Fruit fly (Drosophila melanogaster) whole organism, embryonic: Measurements from ENCODE around the gene Vps4.

Source experiments
- Ada2b ChIP-seq: fragments of 200-800 bp; sonication (Bioruptor generic); IDR thresholded peaks from 2 replicates; pipeline ENCODE4 v1.3.6; 2022; ENCODE audit warnings: missing biosample characterization, missing genetic modification characterization
- CG10321 ChIP-seq: fragments of 200-800 bp; sonication (Bioruptor generic); IDR thresholded peaks from 2 replicates; pipeline ENCODE4 v1.3.6; 2022; ENCODE audit warnings: missing biosample characterization, missing genetic modification characterization
- CG11085 ChIP-seq: fragments of 200-800 bp; sonication (Bioruptor generic); IDR thresholded peaks from 2 replicates; pipeline ENCODE4 v1.3.6; 2022; ENCODE audit warnings: missing biosample characterization, missing genetic modification characterization
- CG11456 ChIP-seq: fragments of 200-800 bp; sonication (Bioruptor generic); IDR thresholded peaks from 3 replicates; pipeline ENCODE4 v1.3.6; 2022; ENCODE audit warnings: missing biosample characterization, missing genetic modification characterization
- CG14860 ChIP-seq: fragments of 200-800 bp; sonication (Bioruptor generic); IDR thresholded peaks from 3 replicates; pipeline ENCODE4 v1.3.6; 2022; ENCODE audit warnings: missing biosample characterization, missing genetic modification characterization; ENCODE audit not compliant: partially characterized antibody
- CG1603 ChIP-seq: fragments of 200-800 bp; sonication (Bioruptor generic); optimal IDR thresholded peaks from 2 replicates; lab custom pipeline; 2019; ENCODE audit warnings: missing biosample characterization, mild to moderate bottlenecking, missing genetic modification characterization, moderate library complexity
- CG17359 ChIP-seq: fragments of 200-800 bp; sonication (Bioruptor generic); optimal IDR thresholded peaks from 3 replicates; lab custom pipeline; 2018; ENCODE audit warnings: missing biosample characterization, mild to moderate bottlenecking, missing genetic modification characterization, moderate library complexity
- CG18764 ChIP-seq: fragments of 200-800 bp; sonication (Bioruptor generic); optimal IDR thresholded peaks from 3 replicates; lab custom pipeline; 2016; ENCODE audit warnings: missing biosample characterization, missing genetic modification characterization
- CG2202 ChIP-seq: fragments of 200-800 bp; sonication (Bioruptor generic); optimal IDR thresholded peaks from 2 replicates; lab custom pipeline; 2018; ENCODE audit warnings: missing biosample characterization, mild to moderate bottlenecking, missing genetic modification characterization
- CG2678 ChIP-seq: fragments of 200-800 bp; sonication (Bioruptor generic); optimal IDR thresholded peaks from 3 replicates; lab custom pipeline; 2019; ENCODE audit warnings: missing biosample characterization, mild to moderate bottlenecking, missing genetic modification characterization, moderate library complexity
- CG30431 ChIP-seq: fragments of 200-800 bp; sonication (Bioruptor generic); optimal IDR thresholded peaks from 2 replicates; lab custom pipeline; 2017; ENCODE audit warnings: missing biosample characterization, missing genetic modification characterization
- CG33213 ChIP-seq: fragments of 200-800 bp; sonication (Bioruptor generic); optimal IDR thresholded peaks from 3 replicates; lab custom pipeline; 2016; ENCODE audit warnings: missing biosample characterization, missing genetic modification characterization
- CG3995 ChIP-seq: fragments of 200-800 bp; sonication (Bioruptor generic); optimal IDR thresholded peaks from 3 replicates; lab custom pipeline; 2016; ENCODE audit warnings: missing biosample characterization, missing genetic modification characterization
- CG4404 ChIP-seq: fragments of 200-800 bp; sonication (Bioruptor generic); IDR thresholded peaks from 2 replicates; pipeline ENCODE4 v1.3.6; 2022; ENCODE audit warnings: missing biosample characterization, missing genetic modification characterization
- CG4424 ChIP-seq: fragments of 200-800 bp; sonication (Bioruptor generic); optimal IDR thresholded peaks from 3 replicates; lab custom pipeline; 2016; ENCODE audit warnings: missing biosample characterization, missing genetic modification characterization
- CG6175 ChIP-seq: fragments of 200-800 bp; sonication (Bioruptor generic); IDR thresholded peaks from 3 replicates; pipeline ENCODE4 v1.3.6; 2022; ENCODE audit warnings: missing biosample characterization, missing genetic modification characterization
- CG6272 ChIP-seq: fragments of 200-800 bp; sonication (Bioruptor generic); IDR thresholded peaks from 2 replicates; pipeline ENCODE4 v1.3.6; 2022; ENCODE audit warnings: missing biosample characterization, missing genetic modification characterization
- CG7786 ChIP-seq: fragments of 200-800 bp; sonication (Bioruptor generic); optimal IDR thresholded peaks from 2 replicates; lab custom pipeline; 2016; ENCODE audit warnings: missing biosample characterization, missing genetic modification characterization
- CG7928 ChIP-seq: fragments of 200-800 bp; sonication (Bioruptor generic); optimal IDR thresholded peaks from 2 replicates; lab custom pipeline; 2017; ENCODE audit warnings: missing biosample characterization, mild to moderate bottlenecking, missing genetic modification characterization
- CoRest ChIP-seq: fragments of 200-800 bp; sonication (Bioruptor generic); optimal IDR thresholded peaks from 3 replicates; lab custom pipeline; 2018; ENCODE audit warnings: missing biosample characterization, mild to moderate bottlenecking, missing genetic modification characterization, moderate library complexity
- Deaf1 ChIP-seq: fragments of 200-800 bp; optimal IDR thresholded peaks from 3 replicates; lab custom pipeline; 2019; ENCODE audit warnings: missing biosample characterization, mild to moderate bottlenecking, missing genetic modification characterization, moderate library complexity
- Dip3 ChIP-seq: fragments of 200-800 bp; sonication (Bioruptor generic); optimal IDR thresholded peaks from 3 replicates; lab custom pipeline; 2016; ENCODE audit warnings: missing biosample characterization, missing genetic modification characterization
- Drgx ChIP-seq: fragments of 200-800 bp; sonication (Bioruptor generic); IDR thresholded peaks from 2 replicates; pipeline ENCODE4 v1.3.6; 2022; ENCODE audit warnings: missing biosample characterization, missing genetic modification characterization
- E2f1 ChIP-seq: fragments of 200-800 bp; sonication (Bioruptor generic); IDR thresholded peaks from 2 replicates; pipeline ENCODE4 v1.3.6; 2022; ENCODE audit warnings: missing biosample characterization, missing genetic modification characterization
- HHEX ChIP-seq: fragments of 200-800 bp; sonication (Bioruptor generic); optimal IDR thresholded peaks from 3 replicates; lab custom pipeline; 2017; ENCODE audit warnings: missing biosample characterization, mild to moderate bottlenecking, missing genetic modification characterization, missing genetic modification reagents
- MBD-R2 ChIP-seq: fragments of 200-800 bp; sonication (Bioruptor generic); IDR thresholded peaks from 2 replicates; pipeline ENCODE4 v1.3.6; 2022; ENCODE audit warnings: missing biosample characterization, missing genetic modification characterization
- Meics ChIP-seq: fragments of 200-800 bp; sonication (Bioruptor generic); optimal IDR thresholded peaks from 2 replicates; lab custom pipeline; 2017; ENCODE audit warnings: missing biosample characterization, mild to moderate bottlenecking, missing genetic modification characterization
- NFAT ChIP-seq: fragments of 200-800 bp; sonication (Bioruptor generic); IDR thresholded peaks from 2 replicates; pipeline ENCODE4 v1.3.6; 2022; ENCODE audit warnings: missing biosample characterization, missing genetic modification characterization
- Pdp1 ChIP-seq, 2 experiments: fragments of 200-800 bp; sonication (Bioruptor generic); optimal IDR thresholded peaks; 3 replicates each; lab custom pipeline; 2016; ENCODE audit warnings: missing biosample characterization in 2 of 2, missing genetic modification characterization in 2 of 2, mild to moderate bottlenecking in 1 of 2, moderate library complexity in 1 of 2
- Rx ChIP-seq: fragments of 200-800 bp; sonication (Bioruptor generic); IDR thresholded peaks from 2 replicates; pipeline ENCODE4 v1.3.6; 2022; ENCODE audit warnings: missing biosample characterization, missing genetic modification characterization
- Sox102F ChIP-seq: fragments of 200-800 bp; sonication (Bioruptor generic); optimal IDR thresholded peaks from 2 replicates; lab custom pipeline; 2018; ENCODE audit warnings: missing biosample characterization, mild to moderate bottlenecking, missing genetic modification characterization, moderate library complexity
- ab ChIP-seq: fragments of 200-800 bp; sonication (Bioruptor generic); optimal IDR thresholded peaks from 2 replicates; lab custom pipeline; 2016; ENCODE audit warnings: missing biosample characterization, missing genetic modification characterization
- amos ChIP-seq: fragments of 200-800 bp; sonication (Bioruptor generic); IDR thresholded peaks from 2 replicates; pipeline ENCODE4 v1.3.6; 2022; ENCODE audit warnings: missing biosample characterization, missing genetic modification characterization; ENCODE audit not compliant: partially characterized antibody
- cad ChIP-seq: fragments of >200 bp; optimal IDR thresholded peaks from 2 replicates; lab custom pipeline; 2017; ENCODE audit warnings: missing biosample characterization, missing genetic modification characterization
- chif ChIP-seq, 2 experiments: fragments of 200-800 bp; sonication (Bioruptor generic); optimal IDR thresholded peaks; 3 replicates each; lab custom pipeline; 2016; ENCODE audit warnings: missing biosample characterization in 2 of 2, missing genetic modification characterization in 2 of 2
- chinmo ChIP-seq: fragments of 200-800 bp; sonication (Bioruptor generic); IDR thresholded peaks from 4 replicates; pipeline ENCODE4 v1.3.6; 2022; ENCODE audit warnings: missing biosample characterization, missing genetic modification characterization; ENCODE audit not compliant: partially characterized antibody
- cwo ChIP-seq: fragments of 200-800 bp; sonication (Bioruptor generic); optimal IDR thresholded peaks from 3 replicates; lab custom pipeline; 2017; ENCODE audit warnings: missing biosample characterization, missing genetic modification characterization, mild to moderate bottlenecking, moderate library complexity, missing genetic modification reagents
- ems ChIP-seq: fragments of 200-800 bp; sonication (Bioruptor generic); optimal IDR thresholded peaks from 3 replicates; lab custom pipeline; 2016; ENCODE audit warnings: missing biosample characterization, missing genetic modification characterization
- fd3F ChIP-seq: fragments of 200-800 bp; sonication (Bioruptor generic); optimal IDR thresholded peaks from 2 replicates; lab custom pipeline; 2018; ENCODE audit warnings: missing biosample characterization, mild to moderate bottlenecking, missing genetic modification characterization, moderate library complexity
- ham ChIP-seq: fragments of 200-800 bp; sonication (Bioruptor generic); IDR thresholded peaks from 2 replicates; pipeline ENCODE4 v1.3.6; 2022; ENCODE audit warnings: missing biosample characterization, missing genetic modification characterization
- jumu ChIP-seq: fragments of 200-800 bp; sonication (Bioruptor generic); optimal IDR thresholded peaks from 3 replicates; lab custom pipeline; 2016; ENCODE audit warnings: missing biosample characterization, missing genetic modification characterization
- maf-S ChIP-seq: fragments of 200-800 bp; sonication (Bioruptor generic); optimal IDR thresholded peaks from 2 replicates; lab custom pipeline; 2016; ENCODE audit warnings: missing biosample characterization, missing genetic modification characterization
- row ChIP-seq: fragments of 200-800 bp; sonication (Bioruptor generic); IDR thresholded peaks from 3 replicates; pipeline ENCODE4 v1.3.6; 2022; ENCODE audit warnings: missing biosample characterization, missing genetic modification characterization
- sob ChIP-seq: fragments of 200-800 bp; sonication (Bioruptor generic); IDR thresholded peaks from 2 replicates; pipeline ENCODE4 v1.3.6; 2022; ENCODE audit warnings: missing biosample characterization, missing genetic modification characterization
- tio ChIP-seq: fragments of 200-800 bp; sonication (Bioruptor generic); optimal IDR thresholded peaks from 2 replicates; lab custom pipeline; 2017; ENCODE audit warnings: missing biosample characterization, missing genetic modification characterization, inconsistent platforms
- tx ChIP-seq: fragments of 200-800 bp; sonication (Bioruptor generic); optimal IDR thresholded peaks from 2 replicates; lab custom pipeline; 2016; ENCODE audit warnings: missing biosample characterization, missing genetic modification characterization
- unpg ChIP-seq: fragments of 200-800 bp; sonication (Bioruptor generic); optimal IDR thresholded peaks from 3 replicates; lab custom pipeline; 2018; ENCODE audit warnings: missing biosample characterization, mild to moderate bottlenecking, missing genetic modification characterization, moderate library complexity

Gene Vps4

DNA sequence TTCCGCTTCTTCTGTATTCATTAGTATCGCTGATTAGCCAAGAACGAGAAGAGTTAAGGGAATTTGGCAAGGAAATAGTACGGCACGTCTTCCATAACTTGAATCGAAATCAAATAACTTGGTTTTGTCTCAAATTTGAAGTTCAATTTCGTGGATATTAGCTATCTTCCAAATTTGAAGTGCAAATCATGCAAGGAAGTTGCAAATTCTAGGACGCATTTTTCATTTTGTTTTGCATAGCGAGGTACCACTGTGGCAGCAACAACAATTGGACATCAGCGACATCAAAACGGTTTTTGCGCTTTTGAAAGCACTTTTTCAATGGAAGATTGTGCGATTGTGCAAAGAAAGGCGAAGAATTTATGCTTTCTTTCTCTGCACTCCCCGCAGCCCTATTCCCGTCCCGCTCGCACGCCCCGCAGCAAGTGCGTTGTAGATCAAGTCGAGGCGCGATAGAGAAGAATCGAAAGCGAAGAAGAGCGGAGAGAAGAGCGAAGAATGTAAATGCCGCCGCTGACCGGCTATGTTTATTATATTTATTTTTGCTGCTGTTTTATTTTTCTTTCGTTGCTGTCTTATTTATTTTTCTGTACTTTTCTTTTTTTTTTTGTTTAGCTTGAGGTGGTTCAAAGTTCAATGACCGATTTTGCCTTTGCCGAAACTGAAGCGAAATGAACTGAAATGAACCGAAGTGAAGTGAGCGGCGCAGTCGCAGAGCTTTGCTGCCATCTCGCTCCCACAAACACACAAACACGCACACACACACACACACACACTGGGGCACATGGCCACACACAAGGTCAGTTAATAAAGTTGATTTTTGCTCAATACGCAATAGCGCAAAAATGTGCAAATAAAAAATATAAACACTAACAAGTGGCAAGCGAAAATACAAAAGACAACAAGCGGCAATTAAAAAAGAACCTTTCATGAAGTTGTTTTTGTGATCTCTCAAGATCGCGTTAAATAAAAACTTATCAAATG lies 26.1 kb upstream of the Vps4 start (continued):
- TF ChIP-seq CG30431 = no peak
- 0 out of 2 replicates have a peak, but pooled peaks have one; percentile 8 for TF ChIP-seq E2f1 (GFP tag; lab: Robert Waterston, UW)
- TF ChIP-seq tio (GFP tag; lab: Kevin White, UChicago) = peak; percentile 44
- peak; percentile 72 for TF ChIP-seq CG7786 (GFP tag; lab: Kevin White, UChicago)
- peak; percentile 16; the same call in 1 of the 2 replicates for TF ChIP-seq Ada2b (GFP tag; lab: Robert Waterston, UW)
- peak; percentile 33 for TF ChIP-seq CG4424 (GFP tag; lab: Kevin White, UChicago)
- peak; percentile 79 for TF ChIP-seq Drgx (GFP tag; lab: Robert Waterston, UW)
- 0 out of 2 replicates have a peak, but pooled peaks have one; percentile 7 for TF ChIP-seq NFAT (GFP tag; lab: Robert Waterston, UW)
- peak; percentile 41; the same call in 1 of the 2 replicates for TF ChIP-seq sob (GFP tag; lab: Robert Waterston, UW)
- TF ChIP-seq MBD-R2 (GFP tag; lab: Robert Waterston, UW) = peak; percentile 37; the same call in 1 of the 2 replicates
- no peak for TF ChIP-seq CG2202
- TF ChIP-seq CoRest = peak; percentile 48
- TF ChIP-seq chinmo (GFP tag; lab: Robert Waterston, UW) = 0 out of 4 replicates have a peak, but pooled peaks have one; percentile 16
- TF ChIP-seq Meics (GFP tag; lab: Kevin White, UChicago) = peak; percentile 61
- TF ChIP-seq CG33213 (GFP tag; lab: Kevin White, UChicago) = peak; percentile 9
- TF ChIP-seq CG14860 (GFP tag; lab: Robert Waterston, UW) = no peak
- peak; percentile 40; the same call in 1 of the 2 replicates for TF ChIP-seq CG4404 (GFP tag; lab: Robert Waterston, UW)
- 0 out of 3 replicates have a peak, but pooled peaks have one; percentile 44 for TF ChIP-seq CG6175
- no peak for TF ChIP-seq cwo (GFP tag; lab: Kevin White, UChicago)
- peak; percentile 45 for TF ChIP-seq fd3F (GFP tag; lab: Kevin White, UChicago)
- peak; percentile 55 for TF ChIP-seq CG17359
- peak; percentile 5 for TF ChIP-seq HHEX (GFP tag; lab: Kevin White, UChicago)
- TF ChIP-seq row (GFP tag; lab: Robert Waterston, UW) = peak; percentile 64
- TF ChIP-seq Sox102F = peak; percentile 68
- TF ChIP-seq maf-S (GFP tag; lab: Kevin White, UChicago) = peak; percentile 36
- no peak for TF ChIP-seq cad
- TF ChIP-seq CG3995 (GFP tag; lab: Kevin White, UChicago) = peak; percentile 62
- 0 out of 3 replicates have a peak, but pooled peaks have one; percentile 67 for TF ChIP-seq CG11456 (GFP tag; lab: Robert Waterston, UW)
- peak; percentile 39; the same call in 1 of the 2 replicates for TF ChIP-seq Rx (GFP tag; lab: Robert Waterston, UW)
- TF ChIP-seq jumu = peak; percentile 28
- TF ChIP-seq tx = peak; percentile 16
- TF ChIP-seq ab (GFP tag; lab: Kevin White, UChicago) = no peak
- peak; percentile 53 for TF ChIP-seq CG1603
- peak; percentile 73 for TF ChIP-seq CG2678 (tag; lab: Kevin White, UChicago)
- TF ChIP-seq CG10321 (GFP tag; lab: Robert Waterston, UW) = no peak
- peak; percentile 82 for TF ChIP-seq Dip3
- TF ChIP-seq ham (GFP tag; lab: Robert Waterston, UW) = 0 out of 2 replicates have a peak, but pooled peaks have one; percentile 38
- peak in 1 of 2 experiments; percentile 15 for TF ChIP-seq chif (GFP tag; optimal IDR thresholded peaks at IDR 0.05; lab: Kevin White, UChicago)
- TF ChIP-seq Pdp1 (GFP tag; optimal IDR thresholded peaks at IDR 0.05; lab: Kevin White, UChicago) = peak; percentile 31 to 39
- peak; percentile 54 for TF ChIP-seq unpg
- TF ChIP-seq CG11085 (GFP tag; lab: Robert Waterston, UW) = peak; percentile 57; the same call in 1 of the 2 replicates
- TF ChIP-seq Deaf1 (tag; lab: Kevin White, UChicago) = no peak
- TF ChIP-seq CG6272 (GFP tag; lab: Robert Waterston, UW) = peak; percentile 14; the same call in 1 of the 2 replicates
- TF ChIP-seq amos (GFP tag; lab: Robert Waterston, UW) = no peak
- peak; percentile 23 for TF ChIP-seq ems (GFP tag; lab: Kevin White, UChicago)
- no peak for TF ChIP-seq CG18764 (GFP tag; lab: Kevin White, UChicago)
- TF ChIP-seq CG7928 (GFP tag; lab: Kevin White, UChicago) = peak; percentile 25
